Worm (Caenorhabditis elegans) whole organism, late embryonic: Measurements from ENCODE around the gene F15E6.10.

Experiments used
- ceh-14 ChIP-seq: sonication (generic microtip); optimal IDR thresholded peaks from 2 replicates; lab custom pipeline; 2016; ENCODE audit warnings: missing genotype, missing genetic modification characterization, missing compliant biosample characterization
- npax-4 ChIP-seq: sonication (generic microtip); optimal IDR thresholded peaks from 2 replicates; lab custom pipeline; 2016; ENCODE audit warnings: missing genetic modification characterization, missing compliant biosample characterization

ce11 chrIV:4265224-4265623, 27.4 kb upstream of the F15E6.10 start, which contains the start of gene F36A4.5:
- TF ChIP-seq npax-4 (tag; lab: Kevin White, UChicago) (no peak), ceh-14 (tag; lab: Kevin White, UChicago) (no peak)
